Worm (Caenorhabditis elegans): ENCODE data around the gene F42F12.14.

- TF ChIP-seq R02D3.7 (tag; optimal IDR thresholded peaks at IDR 0.05) (no peak), lsy-2 (tag; optimal IDR thresholded peaks at IDR 0.05) (no peak), nhr-10 (tag; optimal IDR thresholded peaks at IDR 0.05) (no peak), skn-1 (tag; optimal IDR thresholded peaks at IDR 0.05) (no peak), blmp-1 (tag; optimal IDR thresholded peaks at IDR 0.05; ENCODE audit: insufficient read depth) (no peak), mab-5 (tag; optimal IDR thresholded peaks at IDR 0.05) (no peak)
Observed at ce11 chrX:12350207-12350606, 1.8 kb downstream of the F42F12.14 start, which contains the start of gene F42F12.3.
